Worm (Caenorhabditis elegans) whole organism, young adult: Measurements from ENCODE around the gene trxr-2.

ENCODE experiments used
- C17E4.6 ChIP-seq: fragments of 200-800 bp; sonication (Bioruptor generic); IDR thresholded peaks from 2 replicates; pipeline ENCODE4 v1.3.6; 2022; ENCODE audit warnings: missing genetic modification reagents, missing genetic modification characterization, missing compliant biosample characterization
- F10E7.11 ChIP-seq: sonication (generic microtip); optimal IDR thresholded peaks from 2 replicates; lab custom pipeline; 2017; ENCODE audit warnings: mild to moderate bottlenecking, missing genetic modification characterization, moderate library complexity, missing compliant biosample characterization
- F37B4.10 ChIP-seq: fragments of 200-800 bp; sonication (Bioruptor generic); IDR thresholded peaks from 2 replicates; pipeline ENCODE4 v1.3.6; 2022; ENCODE audit warnings: missing genetic modification characterization, missing compliant biosample characterization
- F55B11.4 ChIP-seq: sonication (generic microtip); optimal IDR thresholded peaks from 2 replicates; lab custom pipeline; 2016; ENCODE audit warnings: missing compliant biosample characterization, missing genetic modification characterization, borderline replicate concordance; ENCODE audit not compliant: insufficient read depth
- T07F8.4 ChIP-seq: sonication (generic microtip); optimal IDR thresholded peaks from 2 replicates; lab custom pipeline; 2016; ENCODE audit warnings: mild to moderate bottlenecking, missing genetic modification characterization, moderate library complexity, missing compliant biosample characterization
- Y53F4B.3 ChIP-seq: fragments of 200-800 bp; sonication (Bioruptor generic); IDR thresholded peaks from 2 replicates; pipeline ENCODE4 v1.3.6; 2022; ENCODE audit warnings: missing genetic modification reagents, missing genetic modification characterization, missing compliant biosample characterization
- aptf-3 ChIP-seq: fragments of 200-800 bp; sonication (Bioruptor generic); IDR thresholded peaks from 2 replicates; pipeline ENCODE4 v1.3.6; 2022; ENCODE audit warnings: missing genetic modification characterization, missing compliant biosample characterization
- attf-5 ChIP-seq: fragments of 200-800 bp; sonication (Bioruptor generic); optimal IDR thresholded peaks from 2 replicates; lab custom pipeline; 2018; ENCODE audit warnings: mild to moderate bottlenecking, missing genetic modification characterization, missing compliant biosample characterization
- cebp-1 ChIP-seq, 2 experiments: fragments of 200-800 bp in 1 of 2; sonication (Bioruptor generic) in 1 of 2; sonication (generic microtip) in 1 of 2; IDR thresholded peaks in 1 of 2; optimal IDR thresholded peaks in 1 of 2; 2 replicates each; pipeline versions ENCODE4 v1.3.6 to Lab custom; 2017 to 2022; ENCODE audit warnings: missing compliant biosample characterization in 2 of 2, missing genetic modification characterization in 2 of 2, mild to moderate bottlenecking in 1 of 2, missing genetic modification reagents in 1 of 2, moderate library complexity in 1 of 2
- egl-44 ChIP-seq: fragments of 200-800 bp; sonication (Bioruptor generic); IDR thresholded peaks from 2 replicates; pipeline ENCODE4 v1.3.6; 2022; ENCODE audit warnings: missing genetic modification reagents, missing genetic modification characterization, missing compliant biosample characterization
- egrh-3 ChIP-seq: fragments of 200-800 bp; sonication (Bioruptor generic); IDR thresholded peaks from 2 replicates; pipeline ENCODE4 v1.3.6; 2022; ENCODE audit warnings: missing genetic modification reagents, missing genetic modification characterization, missing compliant biosample characterization
- ekl-4 ChIP-seq: fragments of 200-800 bp; sonication (Bioruptor generic); IDR thresholded peaks from 2 replicates; pipeline ENCODE4 v1.3.6; 2022; ENCODE audit warnings: missing genetic modification reagents, missing genetic modification characterization, missing compliant biosample characterization
- ets-4 ChIP-seq: fragments of 200-800 bp; sonication (Bioruptor generic); optimal IDR thresholded peaks from 2 replicates; lab custom pipeline; 2018; ENCODE audit warnings: mild to moderate bottlenecking, missing genetic modification characterization, missing compliant biosample characterization
- fkh-3 ChIP-seq: sonication (generic microtip); optimal IDR thresholded peaks from 2 replicates; lab custom pipeline; 2016; ENCODE audit warnings: mild to moderate bottlenecking, missing genetic modification characterization, missing compliant biosample characterization
- gei-17 ChIP-seq: fragments of 200-800 bp; sonication (Bioruptor generic); optimal IDR thresholded peaks from 2 replicates; lab custom pipeline; 2018; ENCODE audit warnings: mild to moderate bottlenecking, missing genetic modification characterization, missing compliant biosample characterization
- hrde-1 ChIP-seq: sonication (generic microtip); optimal IDR thresholded peaks from 2 replicates; lab custom pipeline; 2016; ENCODE audit warnings: missing genetic modification characterization, mild to moderate bottlenecking, missing compliant biosample characterization, moderate library complexity, missing genotype, missing genetic modification reagents, borderline replicate concordance
- let-526 ChIP-seq: fragments of 200-800 bp; sonication (Bioruptor generic); IDR thresholded peaks from 2 replicates; pipeline ENCODE4 v1.3.6; 2022; ENCODE audit warnings: missing genetic modification reagents, missing genetic modification characterization, missing compliant biosample characterization
- let-607 ChIP-seq, 2 experiments: fragments of 200-800 bp in 1 of 2; sonication (Bioruptor generic) in 1 of 2; sonication (generic microtip) in 1 of 2; optimal IDR thresholded peaks; 2 replicates each; lab custom pipeline; 2016 to 2018; ENCODE audit warnings: mild to moderate bottlenecking in 2 of 2, missing compliant biosample characterization in 2 of 2, missing genetic modification characterization in 2 of 2, moderate library complexity in 2 of 2, missing genotype in 1 of 2
- lin-35 ChIP-seq, 3 experiments: fragments of 150-350 bp in 2 of 3; sonication (generic microtip) in 1 of 3; optimal IDR thresholded peaks; 2 replicates each; lab custom pipeline; 2014 to 2018; ENCODE audit warnings: missing biosample characterization in 3 of 3, missing genetic modification characterization in 3 of 3, missing genetic modification reagents in 3 of 3
- lin-40 ChIP-seq: sonication (generic microtip); optimal IDR thresholded peaks from 2 replicates; lab custom pipeline; 2016; ENCODE audit warnings: missing genetic modification characterization, mild to moderate bottlenecking, missing compliant biosample characterization, missing genotype, missing genetic modification reagents
- lin-54 ChIP-seq: fragments of 200-800 bp; sonication (Bioruptor generic); optimal IDR thresholded peaks from 2 replicates; lab custom pipeline; 2018; ENCODE audit warnings: mild to moderate bottlenecking, missing genetic modification characterization, missing compliant biosample characterization
- lir-1 ChIP-seq: fragments of 200-800 bp; sonication (Bioruptor generic); conservative IDR thresholded peaks from 2 replicates; pipeline ENCODE4 v1.3.6; 2022; ENCODE audit warnings: missing genetic modification reagents, missing genetic modification characterization, missing compliant biosample characterization
- madf-10 ChIP-seq: sonication (generic microtip); optimal IDR thresholded peaks from 2 replicates; lab custom pipeline; 2016; ENCODE audit warnings: mild to moderate bottlenecking, missing genetic modification characterization, missing compliant biosample characterization
- mel-28 ChIP-seq: sonication (generic microtip); optimal IDR thresholded peaks from 2 replicates; lab custom pipeline; 2016; ENCODE audit warnings: borderline replicate concordance, mild to moderate bottlenecking, missing genetic modification characterization, missing compliant biosample characterization
- nfya-2 ChIP-seq: fragments of 200-800 bp; sonication (Bioruptor generic); IDR thresholded peaks from 2 replicates; pipeline ENCODE4 v1.3.6; 2022; ENCODE audit warnings: missing genetic modification reagents, missing genetic modification characterization, missing compliant biosample characterization
- nfyb-1 ChIP-seq: fragments of 200-800 bp; sonication (Bioruptor generic); IDR thresholded peaks from 2 replicates; pipeline ENCODE4 v1.3.6; 2022; ENCODE audit warnings: missing genetic modification reagents, missing genetic modification characterization, missing compliant biosample characterization
- nhr-120 ChIP-seq: fragments of 200-800 bp; sonication (Bioruptor generic); IDR thresholded peaks from 2 replicates; pipeline ENCODE4 v1.3.6; 2022; ENCODE audit warnings: missing genetic modification characterization, missing compliant biosample characterization
- nhr-80 ChIP-seq: sonication (generic microtip); optimal IDR thresholded peaks from 2 replicates; lab custom pipeline; 2016; ENCODE audit warnings: missing genetic modification characterization, missing compliant biosample characterization
- pbrm-1 ChIP-seq: fragments of 200-800 bp; sonication (Bioruptor generic); IDR thresholded peaks from 2 replicates; pipeline ENCODE4 v1.3.6; 2022; ENCODE audit warnings: missing genetic modification reagents, missing genetic modification characterization, missing compliant biosample characterization
- rpc-1 ChIP-seq, 2 experiments: fragments of 150-350 bp in 1 of 2; sonication (generic microtip) in 1 of 2; optimal IDR thresholded peaks; 2 replicates each; lab custom pipeline; 2014 to 2018; ENCODE audit warnings: missing biosample characterization in 1 of 2, missing genetic modification characterization in 1 of 2, missing genetic modification reagents in 1 of 2, missing genotype in 1 of 2
- snpc-1.3 ChIP-seq: sonication (generic microtip); optimal IDR thresholded peaks from 2 replicates; lab custom pipeline; 2017; ENCODE audit warnings: missing genetic modification characterization, mild to moderate bottlenecking, missing compliant biosample characterization, antibody characterized with exemption, moderate library complexity, missing genotype, missing genetic modification reagents; ENCODE audit not compliant: insufficient read depth
- sptf-2 ChIP-seq: fragments of 200-800 bp; sonication (Bioruptor generic); optimal IDR thresholded peaks from 2 replicates; lab custom pipeline; 2018; ENCODE audit warnings: mild to moderate bottlenecking, missing genetic modification characterization, missing compliant biosample characterization
- tbp1 ChIP-seq: fragments of 200-800 bp; sonication (Bioruptor generic); optimal IDR thresholded peaks from 2 replicates; lab custom pipeline; 2018; ENCODE audit warnings: mild to moderate bottlenecking, missing genetic modification characterization, missing compliant biosample characterization
- ztf-18 ChIP-seq: sonication (generic microtip); optimal IDR thresholded peaks from 2 replicates; lab custom pipeline; 2016; ENCODE audit warnings: missing genotype, mild to moderate bottlenecking, missing genetic modification characterization, missing compliant biosample characterization
- ztf-26 ChIP-seq: sonication (generic microtip); optimal IDR thresholded peaks from 2 replicates; lab custom pipeline; 2017; ENCODE audit warnings: missing genetic modification characterization, missing compliant biosample characterization

Gene trxr-2

ce11 chrIII:8887184-8887801 lies 26.3 kb upstream of the trxr-2 start, which contains the start of gene famh-136 (continued):
- TF ChIP-seq ets-4 (GFP tag; lab: Kevin White, UChicago) (no peak), pbrm-1 (GFP tag; lab: Robert Waterston, UW) (peak; percentile 87; the same call in 1 of the 2 replicates), ztf-18 (tag; lab: Kevin White, UChicago) (peak; percentile 99), let-526 (GFP tag; lab: Robert Waterston, UW) (no peak), nhr-80 (tag; lab: Kevin White, UChicago) (peak; percentile 91), ekl-4 (GFP tag; lab: Robert Waterston, UW) (peak; percentile 67; the same call in 1 of the 2 replicates), nfya-2 (GFP tag; lab: Robert Waterston, UW) (no peak), sptf-2 (no peak), let-607 (tag; optimal IDR thresholded peaks at IDR 0.05; lab: Kevin White, UChicago) (peak; percentile 39 to 76), nfyb-1 (peak; percentile 80), F55B11.4 (tag; lab: Kevin White, UChicago) (no peak), Y53F4B.3 (GFP tag; lab: Robert Waterston, UW) (no peak), madf-10 (tag; lab: Kevin White, UChicago) (peak; percentile 54), egl-44 (GFP tag; lab: Robert Waterston, UW) (peak; percentile 76; the same call in 1 of the 2 replicates), mel-28 (no peak), F10E7.11 (tag; lab: Kevin White, UChicago) (no peak)

ce11 chrIII:8888956-8889355 lies 24.6 kb upstream of the trxr-2 start, which contains the start of gene ZK637.14:
Gene ZK637.14 (minus strand): TSS chrIII:8889156.
- TF ChIP-seq ztf-26 (tag; lab: Kevin White, UChicago) (no peak), T07F8.4 (tag; lab: Kevin White, UChicago) (no peak), madf-10 (tag; lab: Kevin White, UChicago) (no peak), F37B4.10 (no peak), C17E4.6 (no peak), snpc-1.3 (tag; lab: Kevin White, UChicago) (no peak), nhr-120 (GFP tag; lab: Robert Waterston, UW) (no peak), aptf-3 (GFP tag; lab: Robert Waterston, UW) (no peak), gei-17 (GFP tag; lab: Kevin White, UChicago) (no peak), hrde-1 (tag; lab: Kevin White, UChicago) (no peak), lir-1 (GFP tag; lab: Robert Waterston, UW) (no peak), lin-54 (GFP tag; lab: Kevin White, UChicago) (peak; percentile 14), lin-35 (GFP tag; optimal IDR thresholded peaks at IDR 0.05; lab: Kevin White, UChicago) (peak in 1 of 3 experiments; percentile 8), egrh-3 (no peak), nhr-80 (tag; lab: Kevin White, UChicago) (peak; percentile 20), fkh-3 (tag; lab: Kevin White, UChicago) (no peak), attf-5 (GFP tag; lab: Kevin White, UChicago) (peak; percentile 65), cebp-1 (GFP tag; IDR thresholded peaks at IDR 0.05; lab: Robert Waterston, UW) (no peak), cebp-1 (tag; optimal IDR thresholded peaks at IDR 0.05; lab: Kevin White, UChicago) (peak; percentile 66), lin-40 (tag; lab: Kevin White, UChicago) (peak; percentile 1), rpc-1 (optimal IDR thresholded peaks at IDR 0.05; lab: Kevin White, UChicago) (no peak), rpc-1 (tag; optimal IDR thresholded peaks at IDR 0.05; lab: Kevin White, UChicago) (no peak), ztf-18 (tag; lab: Kevin White, UChicago) (peak; percentile 70), tbp1 (GFP tag; lab: Kevin White, UChicago) (peak; percentile 11)
